Worm (Caenorhabditis elegans): ENCODE results near the gene ril-2.

DNA sequence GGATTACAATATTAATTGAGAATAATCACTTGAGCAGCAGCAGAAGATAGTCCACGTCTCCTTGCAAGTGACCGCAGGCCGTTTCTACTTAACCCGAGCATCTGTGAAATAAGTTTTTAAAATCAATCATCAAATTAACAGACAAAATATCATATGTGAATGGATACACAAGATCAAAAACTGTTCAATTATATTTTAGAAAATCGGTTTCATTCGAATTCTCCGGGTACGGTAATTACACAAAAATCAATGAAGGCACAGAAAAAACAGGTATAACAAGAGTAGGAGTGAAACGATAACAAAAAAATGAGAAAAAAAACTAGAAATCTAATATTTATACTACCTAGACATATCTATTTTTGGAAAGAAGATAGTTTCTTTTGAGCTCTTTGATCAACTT lies 2.8 kb downstream of the ril-2 start, which contains the start of gene mma-1:
- no peak for TF ChIP-seq elt-3 (tag; optimal IDR thresholded peaks at IDR 0.05)
- TF ChIP-seq nhr-77 (tag; optimal IDR thresholded peaks at IDR 0.05): no peak
- no peak for TF ChIP-seq ceh-82 (tag; optimal IDR thresholded peaks at IDR 0.05)
